Worm (Caenorhabditis elegans) whole organism, L4 larva: ENCODE results near the gene chil-26.

Experiments used
- D1046.2 ChIP-seq: fragments of 200-800 bp; sonication (Bioruptor generic); IDR thresholded peaks from 2 replicates; pipeline ENCODE4 v1.3.6; 2022; ENCODE audit warnings: missing genetic modification characterization, missing compliant biosample characterization
- ZK546.5 ChIP-seq, 2 experiments: sonication (generic microtip); optimal IDR thresholded peaks; 2 replicates each; lab custom pipeline; 2017; ENCODE audit warnings: missing biosample characterization in 2 of 2, missing genetic modification characterization in 2 of 2
- ama-1 ChIP-seq: fragments of 150-350 bp; optimal IDR thresholded peaks from 2 replicates; lab custom pipeline; 2014; ENCODE audit warnings: inconsistent platforms, mixed read lengths
- egl-27 ChIP-seq: sonication (generic microtip); optimal IDR thresholded peaks from 3 replicates; lab custom pipeline; 2017; ENCODE audit warnings: missing biosample characterization, missing genetic modification reagents, missing genetic modification characterization
- fkh-10 ChIP-seq: fragments of 150-350 bp; optimal IDR thresholded peaks from 2 replicates; lab custom pipeline; 2014; ENCODE audit warnings: missing biosample characterization, missing genetic modification reagents, missing genetic modification characterization
- jun-1 ChIP-seq: fragments of 150-350 bp; optimal IDR thresholded peaks from 2 replicates; lab custom pipeline; 2014; ENCODE audit warnings: missing biosample characterization, missing genetic modification reagents, missing genetic modification characterization
- lim-7 ChIP-seq: fragments of 200-800 bp; sonication (Bioruptor generic); IDR thresholded peaks from 2 replicates; pipeline ENCODE4 v1.3.6; 2022; ENCODE audit warnings: missing genetic modification characterization, missing compliant biosample characterization
- nhr-11 ChIP-seq: fragments of 150-350 bp; optimal IDR thresholded peaks from 2 replicates; lab custom pipeline; 2014; ENCODE audit warnings: missing biosample characterization, missing genetic modification characterization
- pha-4 ChIP-seq, 2 experiments: fragments of 150-350 bp in 1 of 2; fragments of 200-800 bp in 1 of 2; sonication (Bioruptor generic) in 1 of 2; IDR thresholded peaks in 1 of 2; optimal IDR thresholded peaks in 1 of 2; 2 replicates each; pipeline versions ENCODE4 v1.3.6 to Lab custom; 2014 to 2022; ENCODE audit warnings: missing genetic modification characterization in 2 of 2, missing genetic modification reagents in 2 of 2, missing biosample characterization in 1 of 2, missing compliant biosample characterization in 1 of 2
- rbr-2 ChIP-seq: sonication (generic microtip); optimal IDR thresholded peaks from 2 replicates; lab custom pipeline; 2016; ENCODE audit warnings: missing genotype, missing genetic modification characterization, missing compliant biosample characterization
- skn-1 ChIP-seq: fragments of 150-350 bp; optimal IDR thresholded peaks from 2 replicates; lab custom pipeline; 2014; ENCODE audit warnings: missing biosample characterization, missing genetic modification characterization
- snpc-4 ChIP-seq: fragments of 150-350 bp; optimal IDR thresholded peaks from 2 replicates; lab custom pipeline; 2014; ENCODE audit warnings: missing biosample characterization, missing genetic modification characterization
- unc-39 ChIP-seq: sonication (generic microtip); optimal IDR thresholded peaks from 2 replicates; lab custom pipeline; 2017; ENCODE audit warnings: missing biosample characterization, missing genetic modification characterization
- unc-62 ChIP-seq, 3 experiments: fragments of 150-350 bp in 1 of 3; sonication (generic microtip); optimal IDR thresholded peaks in 2 of 3; peaks in 1 of 3; 1 replicate in 1 of 3; 2 replicates in 2 of 3; lab custom pipeline; 2014 to 2017; ENCODE audit warnings: missing biosample characterization in 3 of 3, missing genetic modification characterization in 3 of 3, missing genetic modification reagents in 3 of 3, missing genotype in 1 of 3

ce11 chrII:9489922-9490321, 15.1 kb downstream of the chil-26 start:
- TF ChIP-seq lim-7 (GFP tag; lab: Robert Waterston, UW) (no peak), unc-39 (tag; lab: Kevin White, UChicago) (no peak), D1046.2 (no peak), nhr-11 (tag; lab: Kevin White, UChicago) (no peak), pha-4 (GFP tag; IDR thresholded peaks at IDR 0.05; lab: Robert Waterston, UW) (no peak), pha-4 (tag; optimal IDR thresholded peaks at IDR 0.05; lab: Kevin White, UChicago) (no peak), unc-62 (GFP tag; optimal IDR thresholded peaks at IDR 0.05 in 1 of 2; lab: Kevin White, UChicago) (peak in 1 of 2 experiments; percentile 98), unc-62 (tag; optimal IDR thresholded peaks at IDR 0.05; lab: Kevin White, UChicago) (no peak), rbr-2 (tag; lab: Kevin White, UChicago) (no peak), skn-1 (tag; lab: Kevin White, UChicago) (no peak), ZK546.5 (tag; optimal IDR thresholded peaks at IDR 0.05; lab: Kevin White, UChicago) (no peak), snpc-4 (no peak), fkh-10 (GFP tag; lab: Kevin White, UChicago) (no peak), egl-27 (tag; lab: Kevin White, UChicago) (no peak), ama-1 (lab: Kevin White, UChicago) (no peak), jun-1 (no peak)
